Fruit fly (Drosophila melanogaster) whole organism, embryonic: ENCODE results near the gene Wwox.
A peak's percentile ranks its signal among the peaks of the same experiment; 100 is the strongest.

Source experiments
- Atf-2 ChIP-seq: fragments of 200-800 bp; sonication (Bioruptor generic); optimal IDR thresholded peaks from 2 replicates; lab custom pipeline; 2016; ENCODE audit warnings: missing biosample characterization, missing genetic modification characterization
- Blimp-1 ChIP-seq: fragments of 200-800 bp; sonication (Bioruptor generic); optimal IDR thresholded peaks from 3 replicates; lab custom pipeline; 2018; ENCODE audit warnings: missing biosample characterization, missing genetic modification characterization, mild to moderate bottlenecking, moderate library complexity, missing genetic modification reagents
- CG10267 ChIP-seq: fragments of 200-800 bp; sonication (Bioruptor generic); optimal IDR thresholded peaks from 2 replicates; lab custom pipeline; 2018; ENCODE audit warnings: missing biosample characterization, mild to moderate bottlenecking, missing genetic modification characterization, moderate library complexity
- CG10274 ChIP-seq: fragments of 200-800 bp; sonication (Bioruptor generic); optimal IDR thresholded peaks from 3 replicates; lab custom pipeline; 2017; ENCODE audit warnings: missing biosample characterization, mild to moderate bottlenecking, missing genetic modification characterization
- CG12236 ChIP-seq: fragments of 200-800 bp; sonication (Bioruptor generic); optimal IDR thresholded peaks from 2 replicates; lab custom pipeline; 2016; ENCODE audit warnings: missing biosample characterization, missing genetic modification characterization
- CG14014 ChIP-seq: fragments of 200-800 bp; sonication (Bioruptor generic); IDR thresholded peaks from 2 replicates; pipeline ENCODE4 v1.3.6; 2022; ENCODE audit warnings: missing biosample characterization, missing genetic modification characterization
- CG14050 ChIP-seq: fragments of 200-800 bp; sonication (Bioruptor generic); IDR thresholded peaks from 3 replicates; pipeline ENCODE4 v1.3.6; 2022; ENCODE audit warnings: missing biosample characterization, missing genetic modification characterization
- CG14441 ChIP-seq: fragments of 200-800 bp; sonication (Bioruptor generic); IDR thresholded peaks from 2 replicates; pipeline ENCODE4 v1.3.6; 2022; ENCODE audit warnings: missing biosample characterization, missing genetic modification characterization
- CG15696 ChIP-seq: fragments of 200-800 bp; sonication (Bioruptor generic); optimal IDR thresholded peaks from 2 replicates; lab custom pipeline; 2019; ENCODE audit warnings: missing biosample characterization, mild to moderate bottlenecking, missing genetic modification characterization, moderate library complexity
- CG17359 ChIP-seq: fragments of 200-800 bp; sonication (Bioruptor generic); optimal IDR thresholded peaks from 3 replicates; lab custom pipeline; 2018; ENCODE audit warnings: missing biosample characterization, mild to moderate bottlenecking, missing genetic modification characterization, moderate library complexity
- CG17361 ChIP-seq: fragments of 200-800 bp; sonication (Bioruptor generic); IDR thresholded peaks from 3 replicates; pipeline ENCODE4 v1.3.6; 2022; ENCODE audit warnings: missing biosample characterization, missing genetic modification characterization
- CG18011 ChIP-seq: fragments of 200-800 bp; sonication (Bioruptor generic); optimal IDR thresholded peaks from 2 replicates; lab custom pipeline; 2017; ENCODE audit warnings: missing biosample characterization, missing genetic modification characterization, mild to moderate bottlenecking, moderate library complexity, missing genotype
- CG2120 ChIP-seq: fragments of 200-800 bp; sonication (Bioruptor generic); optimal IDR thresholded peaks from 3 replicates; lab custom pipeline; 2016; ENCODE audit warnings: missing biosample characterization, missing genetic modification characterization
- CG2202 ChIP-seq: fragments of 200-800 bp; sonication (Bioruptor generic); optimal IDR thresholded peaks from 2 replicates; lab custom pipeline; 2018; ENCODE audit warnings: missing biosample characterization, mild to moderate bottlenecking, missing genetic modification characterization
- CG2875 ChIP-seq: fragments of 200-800 bp; sonication (Bioruptor generic); optimal IDR thresholded peaks from 2 replicates; lab custom pipeline; 2017; ENCODE audit warnings: missing biosample characterization, mild to moderate bottlenecking, missing genetic modification characterization, missing genetic modification reagents
- CG6254 ChIP-seq: fragments of 200-800 bp; sonication (Bioruptor generic); optimal IDR thresholded peaks from 3 replicates; lab custom pipeline; 2017; ENCODE audit warnings: mild to moderate bottlenecking, missing biosample characterization, missing genetic modification reagents, missing genetic modification characterization
- CG7839 ChIP-seq: fragments of 200-800 bp; sonication (Bioruptor generic); optimal IDR thresholded peaks from 3 replicates; lab custom pipeline; 2018; ENCODE audit warnings: missing biosample characterization, mild to moderate bottlenecking, missing genetic modification characterization, moderate library complexity
- CG8281 ChIP-seq: fragments of 200-800 bp; sonication (Bioruptor generic); optimal IDR thresholded peaks from 2 replicates; lab custom pipeline; 2018; ENCODE audit warnings: missing biosample characterization, mild to moderate bottlenecking, missing genetic modification characterization, moderate library complexity
- Camta ChIP-seq: fragments of 200-800 bp; sonication (Bioruptor generic); optimal IDR thresholded peaks from 2 replicates; lab custom pipeline; 2016; ENCODE audit warnings: missing biosample characterization, missing genetic modification characterization
- Chrac-16 ChIP-seq: fragments of 200-800 bp; sonication (Bioruptor generic); optimal IDR thresholded peaks from 3 replicates; lab custom pipeline; 2016; ENCODE audit warnings: missing biosample characterization, missing genetic modification characterization
- Dbx ChIP-seq: fragments of 200-800 bp; sonication (Bioruptor generic); IDR thresholded peaks from 3 replicates; pipeline ENCODE4 v1.3.6; 2022; ENCODE audit warnings: missing biosample characterization, missing genetic modification characterization
- Dref ChIP-seq: fragments of 200-800 bp; sonication (Bioruptor generic); IDR thresholded peaks from 2 replicates; pipeline ENCODE4 v1.3.6; 2022; ENCODE audit warnings: missing biosample characterization, missing genetic modification characterization
- Fer1 ChIP-seq: fragments of 200-800 bp; sonication (Bioruptor generic); optimal IDR thresholded peaks from 2 replicates; lab custom pipeline; 2017; ENCODE audit warnings: missing biosample characterization, mild to moderate bottlenecking, missing genetic modification characterization
- Fer2 ChIP-seq: fragments of 200-800 bp; sonication (Bioruptor generic); optimal IDR thresholded peaks from 2 replicates; lab custom pipeline; 2018; ENCODE audit warnings: missing biosample characterization, mild to moderate bottlenecking, missing genetic modification characterization, moderate library complexity
- HmgZ ChIP-seq: fragments of 200-800 bp; sonication (Bioruptor generic); optimal IDR thresholded peaks from 2 replicates; lab custom pipeline; 2018; ENCODE audit warnings: missing biosample characterization, mild to moderate bottlenecking, missing genetic modification characterization
- Hmx ChIP-seq: fragments of 200-800 bp; sonication (Bioruptor generic); optimal IDR thresholded peaks from 2 replicates; lab custom pipeline; 2016; ENCODE audit warnings: missing biosample characterization, missing genetic modification characterization
- Hr39 ChIP-seq: fragments of >200 bp; optimal IDR thresholded peaks from 2 replicates; lab custom pipeline; 2017
- Opbp ChIP-seq: fragments of 200-800 bp; sonication (Bioruptor generic); IDR thresholded peaks from 3 replicates; pipeline ENCODE4 v1.3.6; 2022; ENCODE audit warnings: missing biosample characterization, missing genetic modification characterization; ENCODE audit not compliant: partially characterized antibody
- Poxn ChIP-seq: fragments of 200-800 bp; sonication (Bioruptor generic); IDR thresholded peaks from 2 replicates; pipeline ENCODE4 v1.3.6; 2022; ENCODE audit warnings: missing biosample characterization, missing genetic modification characterization
- Spps ChIP-seq: fragments of 200-800 bp; sonication (Bioruptor generic); optimal IDR thresholded peaks from 2 replicates; lab custom pipeline; 2018; ENCODE audit warnings: missing biosample characterization, mild to moderate bottlenecking, missing genetic modification characterization
- Ssrp ChIP-seq: fragments of 200-800 bp; sonication (Bioruptor generic); optimal IDR thresholded peaks from 2 replicates; lab custom pipeline; 2018; ENCODE audit warnings: missing biosample characterization, mild to moderate bottlenecking, missing genetic modification characterization, moderate library complexity
- Xrp1 ChIP-seq: fragments of 200-800 bp; sonication (Bioruptor generic); IDR thresholded peaks from 2 replicates; pipeline ENCODE4 v1.3.6; 2022; ENCODE audit warnings: missing biosample characterization, missing genetic modification characterization
- bigmax ChIP-seq: fragments of 200-800 bp; sonication (Bioruptor generic); optimal IDR thresholded peaks from 2 replicates; lab custom pipeline; 2018; ENCODE audit warnings: missing biosample characterization, mild to moderate bottlenecking, missing genetic modification characterization
- br ChIP-seq: fragments of >200 bp; optimal IDR thresholded peaks from 2 replicates; lab custom pipeline; 2017
- btn ChIP-seq: fragments of 200-800 bp; sonication (Bioruptor generic); optimal IDR thresholded peaks from 2 replicates; lab custom pipeline; 2016; ENCODE audit warnings: missing biosample characterization, missing genetic modification characterization
- cas ChIP-seq: fragments of 200-800 bp; sonication (Bioruptor generic); IDR thresholded peaks from 2 replicates; pipeline ENCODE4 v1.3.6; 2022; ENCODE audit warnings: missing biosample characterization, missing genetic modification characterization
- dysf ChIP-seq: fragments of 200-800 bp; sonication (Bioruptor generic); IDR thresholded peaks from 3 replicates; pipeline ENCODE4 v1.3.6; 2022; ENCODE audit warnings: missing biosample characterization, missing genetic modification characterization
- ewg ChIP-seq: fragments of 200-800 bp; sonication (Bioruptor generic); optimal IDR thresholded peaks from 3 replicates; lab custom pipeline; 2017; ENCODE audit warnings: mild to moderate bottlenecking, missing biosample characterization, missing genetic modification reagents, missing genetic modification characterization
- eyg ChIP-seq: fragments of 200-800 bp; sonication (Bioruptor generic); optimal IDR thresholded peaks from 3 replicates; lab custom pipeline; 2016; ENCODE audit warnings: missing biosample characterization, missing genetic modification characterization
- hkb ChIP-seq, 2 experiments: fragments of 200-800 bp in 1 of 2; fragments of >200 bp in 1 of 2; sonication (Bioruptor generic) in 1 of 2; IDR thresholded peaks in 1 of 2; optimal IDR thresholded peaks in 1 of 2; 2 replicates each; pipeline versions ENCODE4 v1.3.6 to Lab custom; 2017 to 2022; ENCODE audit warnings: missing biosample characterization in 1 of 2, missing genetic modification characterization in 1 of 2
- inv ChIP-seq: fragments of 200-800 bp; sonication (Bioruptor generic); IDR thresholded peaks from 2 replicates; pipeline ENCODE4 v1.3.6; 2022; ENCODE audit warnings: missing biosample characterization, missing genetic modification characterization; ENCODE audit not compliant: partially characterized antibody
- jigr1 ChIP-seq: fragments of 200-800 bp; sonication (Bioruptor generic); IDR thresholded peaks from 3 replicates; pipeline ENCODE4 v1.3.6; 2022; ENCODE audit warnings: missing biosample characterization, missing genetic modification characterization
- lilli ChIP-seq: fragments of 200-800 bp; sonication (Bioruptor generic); optimal IDR thresholded peaks from 3 replicates; lab custom pipeline; 2016; ENCODE audit warnings: missing biosample characterization, missing genetic modification characterization
- mam ChIP-seq: fragments of 200-800 bp; sonication (Bioruptor generic); optimal IDR thresholded peaks from 3 replicates; lab custom pipeline; 2016; ENCODE audit warnings: missing biosample characterization, missing genetic modification characterization
- nom ChIP-seq: fragments of 200-800 bp; sonication (Bioruptor generic); optimal IDR thresholded peaks from 2 replicates; lab custom pipeline; 2017; ENCODE audit warnings: missing biosample characterization, missing genetic modification characterization, mild to moderate bottlenecking, moderate library complexity, missing genetic modification reagents
- sr ChIP-seq: fragments of 200-800 bp; sonication (Bioruptor generic); IDR thresholded peaks from 3 replicates; pipeline ENCODE4 v1.3.6; 2022; ENCODE audit warnings: missing biosample characterization, missing genetic modification characterization
- tgo ChIP-seq: fragments of 200-800 bp; sonication (Bioruptor generic); IDR thresholded peaks from 3 replicates; pipeline ENCODE4 v1.3.6; 2022; ENCODE audit warnings: missing biosample characterization, missing genetic modification characterization
- trem ChIP-seq: fragments of 200-800 bp; optimal IDR thresholded peaks from 3 replicates; lab custom pipeline; 2019; ENCODE audit warnings: missing biosample characterization, mild to moderate bottlenecking, missing genetic modification characterization, moderate library complexity
- vfl ChIP-seq: fragments of 200-800 bp; sonication (Bioruptor generic); optimal IDR thresholded peaks from 2 replicates; lab custom pipeline; 2016; ENCODE audit warnings: missing biosample characterization, missing genetic modification characterization
- wor ChIP-seq: fragments of 200-800 bp; sonication (Bioruptor generic); IDR thresholded peaks from 2 replicates; pipeline ENCODE4 v1.3.6; 2022; ENCODE audit warnings: missing biosample characterization, missing genetic modification characterization
- zen2 ChIP-seq: fragments of 200-800 bp; sonication (Bioruptor generic); IDR thresholded peaks from 3 replicates; pipeline ENCODE4 v1.3.6; 2022; ENCODE audit warnings: missing biosample characterization, missing genetic modification characterization; ENCODE audit not compliant: partially characterized antibody

Gene Wwox

DNA sequence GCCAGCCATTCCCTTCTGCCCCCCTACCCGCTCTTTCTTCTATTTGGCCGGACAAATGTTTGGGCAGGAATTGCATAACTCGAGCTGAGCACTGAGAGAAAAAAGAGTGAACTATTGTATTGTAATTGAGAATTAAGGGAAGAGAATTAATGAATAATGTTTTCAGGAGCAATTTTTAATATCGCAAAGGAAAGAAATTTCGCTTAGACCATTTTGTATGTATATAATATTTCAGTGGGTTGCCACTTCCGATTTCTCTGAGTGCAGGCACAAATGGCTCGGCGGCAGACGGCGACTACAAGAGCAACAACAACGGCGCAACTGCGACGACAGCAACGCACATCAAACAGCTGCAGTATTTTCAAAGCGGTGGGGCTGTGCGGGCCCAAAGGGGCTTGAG lies 39.5 kb downstream of the Wwox start (continued):
- TF ChIP-seq hkb (optimal IDR thresholded peaks at IDR 0.05; lab: Kevin White, UChicago) (no peak), hkb (GFP tag; IDR thresholded peaks at IDR 0.05; lab: Robert Waterston, UW) (peak; percentile 90), Dbx (GFP tag; lab: Robert Waterston, UW) (peak; percentile 67), CG14441 (GFP tag; lab: Robert Waterston, UW) (peak; percentile 83), Fer2 (tag; lab: Kevin White, UChicago) (no peak), CG10267 (peak; percentile 47), Ssrp (peak; percentile 72), Hr39 (no peak), CG17361 (peak; percentile 65), inv (GFP tag; lab: Robert Waterston, UW) (no peak), lilli (peak; percentile 62), bigmax (GFP tag; lab: Kevin White, UChicago) (no peak), CG2202 (peak; percentile 40), ewg (GFP tag; lab: Kevin White, UChicago) (peak; percentile 69), Opbp (GFP tag; lab: Robert Waterston, UW) (no peak), zen2 (GFP tag; lab: Robert Waterston, UW) (no peak), cas (GFP tag; lab: Robert Waterston, UW) (no peak), Atf-2 (peak; percentile 14), vfl (GFP tag; lab: Kevin White, UChicago) (no peak), CG17359 (tag; lab: Kevin White, UChicago) (peak; percentile 76), nom (GFP tag; lab: Kevin White, UChicago) (no peak), Dref (no peak), trem (tag; lab: Kevin White, UChicago) (peak; percentile 13), CG8281 (tag; lab: Kevin White, UChicago) (peak; percentile 28), dysf (GFP tag; lab: Robert Waterston, UW) (peak; percentile 80), wor (GFP tag; lab: Robert Waterston, UW) (peak; percentile 71), CG14014 (GFP tag; lab: Robert Waterston, UW) (peak; percentile 72), CG18011 (GFP tag; lab: Kevin White, UChicago) (no peak), CG2875 (GFP tag; lab: Kevin White, UChicago) (peak; percentile 67), jigr1 (GFP tag; lab: Robert Waterston, UW) (peak; percentile 60; the same call in 2 of the 3 replicates), CG12236 (GFP tag; lab: Kevin White, UChicago) (peak; percentile 62), CG14050 (peak; percentile 73; the same call in 2 of the 3 replicates), Blimp-1 (peak; percentile 64), HmgZ (tag; lab: Kevin White, UChicago) (peak; percentile 11), Xrp1 (GFP tag; lab: Robert Waterston, UW) (peak; percentile 85), eyg (GFP tag; lab: Kevin White, UChicago) (peak; percentile 0), Chrac-16 (GFP tag; lab: Kevin White, UChicago) (peak; percentile 71), mam (peak; percentile 68), Hmx (GFP tag; lab: Kevin White, UChicago) (no peak), CG7839 (tag; lab: Kevin White, UChicago) (peak; percentile 76), Fer1 (GFP tag; lab: Kevin White, UChicago) (peak; percentile 54), CG15696 (tag; lab: Kevin White, UChicago) (no peak), CG10274 (GFP tag; lab: Kevin White, UChicago) (no peak), Camta (GFP tag; lab: Kevin White, UChicago) (peak; percentile 75), tgo (GFP tag; lab: Robert Waterston, UW) (peak; percentile 87), CG2120 (peak; percentile 60), Spps (no peak), CG6254 (GFP tag; lab: Kevin White, UChicago) (peak; percentile 41), br (lab: Kevin White, UChicago) (no peak), Poxn (GFP tag; lab: Robert Waterston, UW) (no peak), sr (GFP tag; lab: Robert Waterston, UW) (peak; percentile 56; the same call in 1 of the 3 replicates), btn (GFP tag; lab: Kevin White, UChicago) (peak; percentile 51)
